Worm (Caenorhabditis elegans) whole organism, young adult: ENCODE measurements around the gene C04E6.5.

Experiments used
- B0019.2 ChIP-seq: fragments of 200-800 bp; sonication (Bioruptor generic); conservative IDR thresholded peaks from 2 replicates; pipeline ENCODE4 v1.3.6; 2022; ENCODE audit warnings: missing genetic modification reagents, missing genetic modification characterization, missing compliant biosample characterization
- B0336.3 ChIP-seq: fragments of 200-800 bp; sonication (Bioruptor generic); IDR thresholded peaks from 2 replicates; pipeline ENCODE4 v1.3.6; 2022; ENCODE audit warnings: missing genetic modification characterization, missing compliant biosample characterization
- C17E4.6 ChIP-seq: fragments of 200-800 bp; sonication (Bioruptor generic); IDR thresholded peaks from 2 replicates; pipeline ENCODE4 v1.3.6; 2022; ENCODE audit warnings: missing genetic modification reagents, missing genetic modification characterization, missing compliant biosample characterization
- F55B11.4 ChIP-seq: sonication (generic microtip); optimal IDR thresholded peaks from 2 replicates; lab custom pipeline; 2016; ENCODE audit warnings: missing compliant biosample characterization, missing genetic modification characterization, borderline replicate concordance; ENCODE audit not compliant: insufficient read depth
- Y53G8AR.9 ChIP-seq: fragments of 200-800 bp; sonication (Bioruptor generic); conservative IDR thresholded peaks from 2 replicates; pipeline ENCODE4 v1.3.6; 2022; ENCODE audit warnings: missing genetic modification reagents, missing genetic modification characterization, missing compliant biosample characterization
- Y79H2A.3 ChIP-seq: fragments of 200-800 bp; sonication (Bioruptor generic); conservative IDR thresholded peaks from 2 replicates; pipeline ENCODE4 v1.3.6; 2022; ENCODE audit warnings: missing genetic modification reagents, missing genetic modification characterization, missing compliant biosample characterization
- ama-1 ChIP-seq, 3 experiments: fragments of 150-350 bp in 1 of 3; sonication (generic microtip) in 2 of 3; optimal IDR thresholded peaks; 2 replicates each; lab custom pipeline; 2014 to 2018; ENCODE audit warnings: missing biosample characterization in 2 of 3, missing genetic modification characterization in 2 of 3, missing genetic modification reagents in 2 of 3
- aptf-2 ChIP-seq: fragments of 200-800 bp; sonication (Bioruptor generic); conservative IDR thresholded peaks from 2 replicates; pipeline ENCODE4 v1.3.6; 2022; ENCODE audit warnings: missing genetic modification reagents, missing genetic modification characterization, missing compliant biosample characterization
- athp-1 ChIP-seq: sonication (generic microtip); optimal IDR thresholded peaks from 2 replicates; lab custom pipeline; 2017; ENCODE audit warnings: mild to moderate bottlenecking, missing genetic modification characterization, missing compliant biosample characterization
- attf-5 ChIP-seq: fragments of 200-800 bp; sonication (Bioruptor generic); optimal IDR thresholded peaks from 2 replicates; lab custom pipeline; 2018; ENCODE audit warnings: mild to moderate bottlenecking, missing genetic modification characterization, missing compliant biosample characterization
- ceh-79 ChIP-seq: sonication (generic microtip); optimal IDR thresholded peaks from 2 replicates; lab custom pipeline; 2017; ENCODE audit warnings: mild to moderate bottlenecking, missing genetic modification characterization, missing compliant biosample characterization
- efl-1 ChIP-seq: fragments of 150-350 bp; optimal IDR thresholded peaks from 2 replicates; lab custom pipeline; 2014; ENCODE audit warnings: missing biosample characterization, missing genetic modification reagents, missing genetic modification characterization
- hmg-20 ChIP-seq: fragments of 200-800 bp; sonication (Bioruptor generic); IDR thresholded peaks from 2 replicates; pipeline ENCODE4 v1.3.6; 2022; ENCODE audit warnings: missing genetic modification reagents, missing genetic modification characterization, missing compliant biosample characterization
- hrde-1 ChIP-seq: sonication (generic microtip); optimal IDR thresholded peaks from 2 replicates; lab custom pipeline; 2016; ENCODE audit warnings: missing genetic modification characterization, mild to moderate bottlenecking, missing compliant biosample characterization, moderate library complexity, missing genotype, missing genetic modification reagents, borderline replicate concordance
- hsf-1 ChIP-seq: fragments of 200-800 bp; sonication (Bioruptor generic); IDR thresholded peaks from 2 replicates; pipeline ENCODE4 v1.3.6; 2022; ENCODE audit warnings: missing genetic modification reagents, missing genetic modification characterization, missing compliant biosample characterization
- lin-35 ChIP-seq, 3 experiments: fragments of 150-350 bp in 2 of 3; sonication (generic microtip) in 1 of 3; optimal IDR thresholded peaks; 2 replicates each; lab custom pipeline; 2014 to 2018; ENCODE audit warnings: missing biosample characterization in 3 of 3, missing genetic modification characterization in 3 of 3, missing genetic modification reagents in 3 of 3
- lin-40 ChIP-seq: sonication (generic microtip); optimal IDR thresholded peaks from 2 replicates; lab custom pipeline; 2016; ENCODE audit warnings: missing genetic modification characterization, mild to moderate bottlenecking, missing compliant biosample characterization, missing genotype, missing genetic modification reagents
- lin-54 ChIP-seq: fragments of 200-800 bp; sonication (Bioruptor generic); optimal IDR thresholded peaks from 2 replicates; lab custom pipeline; 2018; ENCODE audit warnings: mild to moderate bottlenecking, missing genetic modification characterization, missing compliant biosample characterization
- lsl-1 ChIP-seq: fragments of 200-800 bp; sonication (Bioruptor generic); optimal IDR thresholded peaks from 2 replicates; lab custom pipeline; 2018; ENCODE audit warnings: mild to moderate bottlenecking, missing genetic modification characterization, moderate library complexity, missing compliant biosample characterization
- madf-10 ChIP-seq: sonication (generic microtip); optimal IDR thresholded peaks from 2 replicates; lab custom pipeline; 2016; ENCODE audit warnings: mild to moderate bottlenecking, missing genetic modification characterization, missing compliant biosample characterization
- madf-3 ChIP-seq: fragments of 200-800 bp; sonication (Bioruptor generic); IDR thresholded peaks from 2 replicates; pipeline ENCODE4 v1.3.6; 2022; ENCODE audit warnings: missing genetic modification reagents, missing genetic modification characterization, missing compliant biosample characterization
- mcd-1 ChIP-seq: fragments of 200-800 bp; sonication (Bioruptor generic); IDR thresholded peaks from 2 replicates; pipeline ENCODE4 v1.3.6; 2022; ENCODE audit warnings: missing genetic modification reagents, missing genetic modification characterization, missing compliant biosample characterization
- nfya-2 ChIP-seq: fragments of 200-800 bp; sonication (Bioruptor generic); IDR thresholded peaks from 2 replicates; pipeline ENCODE4 v1.3.6; 2022; ENCODE audit warnings: missing genetic modification reagents, missing genetic modification characterization, missing compliant biosample characterization
- nhr-120 ChIP-seq: fragments of 200-800 bp; sonication (Bioruptor generic); IDR thresholded peaks from 2 replicates; pipeline ENCODE4 v1.3.6; 2022; ENCODE audit warnings: missing genetic modification characterization, missing compliant biosample characterization
- pha-4 ChIP-seq: fragments of 150-350 bp; sonication (generic microtip); optimal IDR thresholded peaks from 2 replicates; lab custom pipeline; 2014; ENCODE audit warnings: missing biosample characterization, missing genetic modification reagents, missing genetic modification characterization
- rcor-1 ChIP-seq: fragments of 200-800 bp; sonication (Bioruptor generic); IDR thresholded peaks from 2 replicates; pipeline ENCODE4 v1.3.6; 2022; ENCODE audit warnings: missing genetic modification reagents, missing genetic modification characterization, missing compliant biosample characterization
- rpc-1 ChIP-seq, 2 experiments: fragments of 150-350 bp in 1 of 2; sonication (generic microtip) in 1 of 2; optimal IDR thresholded peaks; 2 replicates each; lab custom pipeline; 2014 to 2018; ENCODE audit warnings: missing biosample characterization in 1 of 2, missing genetic modification characterization in 1 of 2, missing genetic modification reagents in 1 of 2, missing genotype in 1 of 2
- sdz-38 ChIP-seq: sonication (generic microtip); optimal IDR thresholded peaks from 2 replicates; lab custom pipeline; 2016; ENCODE audit warnings: missing genotype, missing genetic modification characterization, missing compliant biosample characterization
- snpc-1.1 ChIP-seq: sonication (generic microtip); optimal IDR thresholded peaks from 2 replicates; lab custom pipeline; 2017; ENCODE audit warnings: missing genetic modification characterization, mild to moderate bottlenecking, missing compliant biosample characterization, antibody characterized with exemption, moderate library complexity, missing genotype, missing genetic modification reagents; ENCODE audit not compliant: insufficient read depth
- snpc-1.3 ChIP-seq: sonication (generic microtip); optimal IDR thresholded peaks from 2 replicates; lab custom pipeline; 2017; ENCODE audit warnings: missing genetic modification characterization, mild to moderate bottlenecking, missing compliant biosample characterization, antibody characterized with exemption, moderate library complexity, missing genotype, missing genetic modification reagents; ENCODE audit not compliant: insufficient read depth
- tbp1 ChIP-seq: fragments of 200-800 bp; sonication (Bioruptor generic); optimal IDR thresholded peaks from 2 replicates; lab custom pipeline; 2018; ENCODE audit warnings: mild to moderate bottlenecking, missing genetic modification characterization, missing compliant biosample characterization
- tlf-1 ChIP-seq: fragments of 200-800 bp; sonication (Bioruptor generic); optimal IDR thresholded peaks from 2 replicates; lab custom pipeline; 2018; ENCODE audit warnings: mild to moderate bottlenecking, missing genetic modification characterization, missing compliant biosample characterization
- xnd-1 ChIP-seq: sonication (generic microtip); optimal IDR thresholded peaks from 2 replicates; lab custom pipeline; 2016; ENCODE audit warnings: missing genotype, missing genetic modification reagents, missing genetic modification characterization, missing compliant biosample characterization
- ztf-25 ChIP-seq: fragments of 200-800 bp; sonication (Bioruptor generic); IDR thresholded peaks from 2 replicates; pipeline ENCODE4 v1.3.6; 2022; ENCODE audit warnings: missing genetic modification reagents, missing genetic modification characterization, missing compliant biosample characterization
- ztf-26 ChIP-seq: sonication (generic microtip); optimal IDR thresholded peaks from 2 replicates; lab custom pipeline; 2017; ENCODE audit warnings: missing genetic modification characterization, missing compliant biosample characterization
- ztf-3 ChIP-seq: fragments of 200-800 bp; sonication (Bioruptor generic); optimal IDR thresholded peaks from 2 replicates; lab custom pipeline; 2018; ENCODE audit warnings: mild to moderate bottlenecking, missing genetic modification characterization, missing compliant biosample characterization

C04E6.5 gene

ce11 chrV:5893015-5893414 is 8.9 kb upstream of the C04E6.5 start, which contains the start of gene C04E6.7:
Gene C04E6.7 (plus strand): TSS chrV:5893315.
- TF ChIP-seq hrde-1 (tag; lab: Kevin White, UChicago) (no peak), snpc-1.1 (tag; lab: Kevin White, UChicago) (no peak), Y79H2A.3 (GFP tag; lab: Robert Waterston, UW) (no peak), efl-1 (no peak), athp-1 (tag; lab: Kevin White, UChicago) (no peak), madf-3 (GFP tag; lab: Robert Waterston, UW) (no peak), madf-10 (tag; lab: Kevin White, UChicago) (no peak), nfya-2 (GFP tag; lab: Robert Waterston, UW) (no peak), B0336.3 (GFP tag; lab: Robert Waterston, UW) (no peak), C17E4.6 (GFP tag; lab: Robert Waterston, UW) (no peak), ztf-3 (GFP tag; lab: Kevin White, UChicago) (no peak), pha-4 (no peak), B0019.2 (GFP tag; lab: Robert Waterston, UW) (no peak), sdz-38 (tag; lab: Kevin White, UChicago) (no peak), F55B11.4 (tag; lab: Kevin White, UChicago) (no peak), hsf-1 (no peak), attf-5 (no peak), lin-40 (no peak), rcor-1 (no peak)

DNA sequence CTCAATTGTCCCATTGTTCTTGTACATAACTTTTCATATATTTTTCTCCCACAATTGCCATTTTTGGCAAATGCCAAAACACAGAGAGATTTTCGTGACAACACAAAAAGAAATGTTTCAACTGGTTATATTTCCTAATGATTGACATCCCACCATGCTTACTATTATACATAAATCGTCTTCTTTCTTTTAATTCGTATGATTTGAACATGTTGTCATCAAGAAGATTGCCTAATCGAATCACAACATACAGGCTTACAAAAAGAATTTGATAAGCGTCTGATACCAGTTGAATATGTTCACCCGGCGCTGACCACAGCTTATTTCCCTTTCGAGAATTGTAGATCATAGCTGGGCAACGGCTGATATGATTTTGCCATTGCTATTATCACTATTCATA is 6.9 kb upstream of the C04E6.5 start, which contains the start of gene grd-9:
TSS of gene grd-9 (plus strand) at position 301 of the 400 bp plus-strand sequence.
- TF ChIP-seq pha-4 (no peak), nhr-120 (GFP tag; lab: Robert Waterston, UW) (no peak), C17E4.6 (GFP tag; lab: Robert Waterston, UW) (no peak), mcd-1 (no peak), F55B11.4 (tag; lab: Kevin White, UChicago) (no peak), aptf-2 (no peak), ama-1 (optimal IDR thresholded peaks at IDR 0.05; lab: Kevin White, UChicago) (no peak), ama-1 (GFP tag; optimal IDR thresholded peaks at IDR 0.05; lab: Kevin White, UChicago) (no peak), lin-54 (GFP tag; lab: Kevin White, UChicago) (no peak), ceh-79 (tag; lab: Kevin White, UChicago) (no peak), hmg-20 (GFP tag; lab: Robert Waterston, UW) (no peak), lsl-1 (GFP tag; lab: Kevin White, UChicago) (no peak)
- TF ChIP-seq, all 124 proteins: peak for 0

DNA sequence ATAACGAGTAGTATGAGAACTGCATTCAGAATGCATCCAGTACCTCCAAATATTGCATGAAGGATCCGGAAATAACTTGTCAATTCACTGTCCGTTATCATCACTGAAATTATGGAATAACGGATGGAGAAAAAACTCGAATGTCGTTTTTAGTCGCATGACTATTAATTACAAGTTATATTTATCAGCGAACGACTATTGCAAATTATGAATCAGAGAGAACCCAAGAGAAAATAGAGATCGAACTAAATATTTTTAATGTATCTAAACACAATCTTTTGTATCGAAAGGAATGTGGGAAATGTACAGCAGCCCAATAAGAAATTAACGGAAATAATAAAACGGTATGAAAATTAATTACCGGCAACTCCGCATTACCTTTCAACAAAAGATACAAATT is 2.0 kb upstream of the C04E6.5 start, which contains the start of gene srd-16:
TSS of gene srd-16 (minus strand) at position 101 of the 400 bp plus-strand sequence.
- TF ChIP-seq tbp1 (GFP tag; lab: Kevin White, UChicago) (no peak), ztf-26 (tag; lab: Kevin White, UChicago) (no peak), xnd-1 (tag; lab: Kevin White, UChicago) (no peak), ztf-25 (GFP tag; lab: Robert Waterston, UW) (no peak), rpc-1 (optimal IDR thresholded peaks at IDR 0.05; lab: Kevin White, UChicago) (no peak), rpc-1 (tag; optimal IDR thresholded peaks at IDR 0.05; lab: Kevin White, UChicago) (no peak), madf-10 (tag; lab: Kevin White, UChicago) (no peak), Y53G8AR.9 (GFP tag; lab: Robert Waterston, UW) (no peak), nfya-2 (GFP tag; lab: Robert Waterston, UW) (no peak), tlf-1 (GFP tag; lab: Kevin White, UChicago) (no peak), snpc-1.3 (tag; lab: Kevin White, UChicago) (no peak), lin-35 (GFP tag; optimal IDR thresholded peaks at IDR 0.05; lab: Kevin White, UChicago) (no peak)
